Fruit fly (Drosophila melanogaster) whole organism, adult: ENCODE results near the gene mRpS21.

ENCODE experiments used
- CG11617 ChIP-seq: fragments of 200-800 bp; sonication (Bioruptor generic); optimal IDR thresholded peaks from 2 replicates; lab custom pipeline; 2017; ENCODE audit warnings: mild to moderate bottlenecking, missing biosample characterization, missing genetic modification reagents, missing genetic modification characterization
- CG12768 ChIP-seq: fragments of 200-800 bp; sonication (Bioruptor generic); optimal IDR thresholded peaks from 2 replicates; lab custom pipeline; 2017; ENCODE audit warnings: missing biosample characterization, missing genetic modification characterization, mild to moderate bottlenecking, moderate library complexity, missing genetic modification reagents
- CG14711 ChIP-seq: fragments of 200-800 bp; sonication (Bioruptor generic); optimal IDR thresholded peaks from 2 replicates; lab custom pipeline; 2018; ENCODE audit warnings: missing biosample characterization, mild to moderate bottlenecking, missing genetic modification characterization, moderate library complexity
- CG1620 ChIP-seq: fragments of 200-800 bp; sonication (Bioruptor generic); optimal IDR thresholded peaks from 2 replicates; lab custom pipeline; 2016; ENCODE audit warnings: missing biosample characterization, missing genetic modification characterization
- CG33017 ChIP-seq: fragments of 200-800 bp; sonication (Bioruptor generic); optimal IDR thresholded peaks from 2 replicates; lab custom pipeline; 2018; ENCODE audit warnings: missing biosample characterization, mild to moderate bottlenecking, missing genetic modification characterization, moderate library complexity
- CG5204 ChIP-seq: fragments of 200-800 bp; sonication (Bioruptor generic); optimal IDR thresholded peaks from 2 replicates; lab custom pipeline; 2016; ENCODE audit warnings: missing biosample characterization, missing genetic modification characterization
- CG7045 ChIP-seq: fragments of 200-800 bp; sonication (Bioruptor generic); optimal IDR thresholded peaks from 2 replicates; lab custom pipeline; 2017; ENCODE audit warnings: missing biosample characterization, mild to moderate bottlenecking, missing genetic modification characterization
- CG7101 ChIP-seq: fragments of 200-800 bp; sonication (Bioruptor generic); optimal IDR thresholded peaks from 2 replicates; lab custom pipeline; 2018; ENCODE audit warnings: missing biosample characterization, mild to moderate bottlenecking, missing genetic modification characterization, moderate library complexity
- Clk ChIP-seq: fragments of 200-800 bp; sonication (Bioruptor generic); optimal IDR thresholded peaks from 2 replicates; lab custom pipeline; 2017; ENCODE audit warnings: missing biosample characterization, missing genetic modification characterization
- Crg-1 ChIP-seq: fragments of 200-800 bp; sonication (Bioruptor generic); optimal IDR thresholded peaks from 2 replicates; lab custom pipeline; 2016; ENCODE audit warnings: missing biosample characterization, missing genetic modification characterization
- Hr96 ChIP-seq: fragments of 200-800 bp; sonication (Bioruptor generic); optimal IDR thresholded peaks from 2 replicates; lab custom pipeline; 2016; ENCODE audit warnings: missing biosample characterization, missing genetic modification characterization
- Mnt ChIP-seq: fragments of 200-800 bp; sonication (Bioruptor generic); optimal IDR thresholded peaks from 2 replicates; lab custom pipeline; 2016; ENCODE audit warnings: missing biosample characterization, mild to moderate bottlenecking, missing genetic modification characterization
- bab1 ChIP-seq: fragments of 200-800 bp; sonication (Bioruptor generic); optimal IDR thresholded peaks from 3 replicates; lab custom pipeline; 2019; ENCODE audit warnings: missing biosample characterization, mild to moderate bottlenecking, missing genetic modification characterization, moderate library complexity
- cic ChIP-seq: fragments of 200-800 bp; sonication (Bioruptor generic); optimal IDR thresholded peaks from 2 replicates; lab custom pipeline; 2017; ENCODE audit warnings: missing biosample characterization, mild to moderate bottlenecking, missing genetic modification characterization, moderate library complexity
- cnc ChIP-seq, 2 experiments: fragments of >200 bp; optimal IDR thresholded peaks; 2 replicates each; lab custom pipeline; 2017
- kay ChIP-seq: fragments of 200-800 bp; sonication (Bioruptor generic); peaks from one replicate; lab custom pipeline; 2016; ENCODE audit warnings: missing biosample characterization, missing genetic modification characterization, borderline replicate concordance
- ovo ChIP-seq: fragments of 200-800 bp; sonication (Bioruptor generic); optimal IDR thresholded peaks from 2 replicates; lab custom pipeline; 2016; ENCODE audit warnings: missing biosample characterization, missing genetic modification characterization
- pad ChIP-seq: fragments of 200-800 bp; sonication (Bioruptor generic); optimal IDR thresholded peaks from 3 replicates; lab custom pipeline; 2017; ENCODE audit warnings: missing biosample characterization, missing genetic modification characterization, mild to moderate bottlenecking, moderate library complexity, missing genetic modification reagents
- tj ChIP-seq: fragments of 200-800 bp; sonication (Bioruptor generic); optimal IDR thresholded peaks from 3 replicates; lab custom pipeline; 2017; ENCODE audit warnings: missing biosample characterization, mild to moderate bottlenecking, missing genetic modification characterization, moderate library complexity
- toe ChIP-seq: fragments of 200-800 bp; sonication (Bioruptor generic); optimal IDR thresholded peaks from 2 replicates; lab custom pipeline; 2016; ENCODE audit warnings: missing biosample characterization, missing genetic modification characterization

Gene mRpS21

DNA sequence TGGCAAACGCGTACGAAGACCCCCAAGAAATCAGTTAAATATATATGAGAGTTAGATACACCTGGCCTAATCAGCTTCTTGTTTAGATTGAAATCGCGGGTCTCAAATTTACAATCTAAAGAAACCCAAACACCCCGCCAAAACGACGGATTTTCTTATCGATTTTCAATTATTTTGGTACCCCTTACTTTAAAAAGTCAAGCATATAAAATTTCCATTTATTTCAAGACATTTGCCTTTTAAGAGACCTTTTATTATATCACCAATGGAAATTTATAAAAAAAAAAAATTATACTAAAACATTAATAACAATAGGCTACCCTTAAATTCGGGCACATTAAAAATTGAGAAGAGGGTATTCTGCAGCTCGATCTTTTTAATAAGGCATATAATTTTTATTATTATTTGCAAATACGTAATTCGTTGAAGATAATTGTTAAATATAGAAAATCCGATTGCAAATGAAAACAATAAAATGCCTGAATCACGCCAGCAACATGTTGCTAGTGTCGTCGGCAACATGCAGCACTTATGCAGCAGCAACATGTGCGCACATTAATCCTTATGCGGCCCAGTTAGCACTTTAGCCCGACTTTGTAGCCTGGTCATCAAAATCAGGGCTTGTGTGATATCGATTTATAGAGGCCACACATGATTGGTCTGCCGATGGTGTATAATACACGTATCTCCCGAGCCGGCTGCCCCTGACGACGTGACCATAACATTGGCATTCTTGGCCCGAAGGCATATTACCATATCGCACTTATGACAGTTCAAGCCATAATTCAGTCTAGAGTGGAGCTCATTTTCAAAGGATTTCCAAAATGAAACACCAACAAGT lies 9.5 kb downstream of the mRpS21 start, which contains the start of the genes Lip3 and CG34309:
Lip3 (minus strand) TSS at position 65 of the 841 bp plus-strand sequence.
CG34309 (plus strand) TSS at position 791 of the 841 bp plus-strand sequence.
- TF ChIP-seq CG7101 (tag; lab: Kevin White, UChicago): peak; percentile 19
- TF ChIP-seq cic (GFP tag; lab: Kevin White, UChicago): no peak
- TF ChIP-seq kay (GFP tag; lab: Kevin White, UChicago): no peak
- peak; percentile 3 for TF ChIP-seq CG11617 (GFP tag; lab: Kevin White, UChicago)
- no peak for TF ChIP-seq Mnt (GFP tag; lab: Kevin White, UChicago)
- TF ChIP-seq CG14711: no peak
- no peak for TF ChIP-seq tj (GFP tag; lab: Kevin White, UChicago)
- no peak for TF ChIP-seq CG7045 (GFP tag; lab: Kevin White, UChicago)
- TF ChIP-seq pad (GFP tag; lab: Kevin White, UChicago): no peak
- no peak for TF ChIP-seq Clk (GFP tag; lab: Kevin White, UChicago)
- TF ChIP-seq bab1 (GFP tag; lab: Kevin White, UChicago): no peak
- TF ChIP-seq ovo (GFP tag; lab: Kevin White, UChicago): no peak
- no peak for TF ChIP-seq cnc (optimal IDR thresholded peaks at IDR 0.05; lab: Kevin White, UChicago)
- no peak for TF ChIP-seq Hr96 (GFP tag; lab: Kevin White, UChicago)
- TF ChIP-seq Crg-1: no peak
- TF ChIP-seq CG33017 (tag; lab: Kevin White, UChicago): peak; percentile 50

DNA sequence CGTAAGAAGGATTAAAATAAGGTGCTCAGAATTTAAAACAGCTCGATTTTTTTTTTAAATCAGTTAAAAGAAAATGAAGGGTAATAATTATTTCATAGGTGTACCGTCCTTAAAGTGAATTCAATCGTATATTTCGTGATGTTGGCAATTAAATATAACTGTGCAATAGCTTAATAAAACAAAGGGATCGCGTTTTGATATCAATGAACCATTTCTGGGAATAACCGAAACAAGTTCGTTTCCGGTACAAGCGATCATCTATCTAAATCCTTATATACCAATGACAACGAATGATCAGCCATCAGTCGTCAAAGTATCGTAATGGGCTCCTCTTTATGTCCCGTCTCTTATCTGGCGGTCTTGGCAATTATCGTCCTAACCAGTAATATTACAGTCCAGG lies 12.3 kb downstream of the mRpS21 start, which contains the start of gene CheA87a:
CheA87a (plus strand) TSS at position 301 of the 400 bp plus-strand sequence.
- no peak for TF ChIP-seq Hr96 (GFP tag; lab: Kevin White, UChicago)
- no peak for TF ChIP-seq Clk (GFP tag; lab: Kevin White, UChicago)
- no peak for TF ChIP-seq bab1 (GFP tag; lab: Kevin White, UChicago)
- peak; percentile 31 for TF ChIP-seq kay (GFP tag; lab: Kevin White, UChicago)
- no peak for TF ChIP-seq Mnt (GFP tag; lab: Kevin White, UChicago)

dm6 chr3R:13366561-13367518 lies 14.8 kb downstream of the mRpS21 start, which contains the start of gene Elp6:
Gene Elp6, minus strand, starts transcription at chr3R:13366910.
- TF ChIP-seq CG11617 (GFP tag; lab: Kevin White, UChicago): peak; percentile 81
- TF ChIP-seq CG14711: peak; percentile 43
- TF ChIP-seq cnc (optimal IDR thresholded peaks at IDR 0.05; lab: Kevin White, UChicago): no peak
- TF ChIP-seq CG33017 (tag; lab: Kevin White, UChicago): peak; percentile 58
- TF ChIP-seq Mnt (GFP tag; lab: Kevin White, UChicago): no peak
- peak; percentile 70 for TF ChIP-seq Hr96 (GFP tag; lab: Kevin White, UChicago)
- peak; percentile 80 for TF ChIP-seq toe (GFP tag; lab: Kevin White, UChicago)
- TF ChIP-seq CG7045 (GFP tag; lab: Kevin White, UChicago): peak; percentile 62
- peak; percentile 57 for TF ChIP-seq CG7101 (tag; lab: Kevin White, UChicago)
- TF ChIP-seq CG5204 (GFP tag; lab: Kevin White, UChicago): peak; percentile 83
- no peak for TF ChIP-seq kay (GFP tag; lab: Kevin White, UChicago)
- peak; percentile 55 for TF ChIP-seq bab1 (GFP tag; lab: Kevin White, UChicago)
- peak; percentile 57 for TF ChIP-seq CG12768 (GFP tag; lab: Kevin White, UChicago)
- no peak for TF ChIP-seq Clk (GFP tag; lab: Kevin White, UChicago)
- TF ChIP-seq ovo (GFP tag; lab: Kevin White, UChicago): peak; percentile 11
- peak; percentile 52 for TF ChIP-seq pad (GFP tag; lab: Kevin White, UChicago)
- peak; percentile 55 for TF ChIP-seq CG1620 (GFP tag; lab: Kevin White, UChicago)
- no peak for TF ChIP-seq Crg-1
- no peak for TF ChIP-seq cic (GFP tag; lab: Kevin White, UChicago)
- TF ChIP-seq tj (GFP tag; lab: Kevin White, UChicago): peak; percentile 20

- no peak for TF ChIP-seq Clk (GFP tag; lab: Kevin White, UChicago)
- TF ChIP-seq kay (GFP tag; lab: Kevin White, UChicago): peak; percentile 56
- TF ChIP-seq CG11617 (GFP tag; lab: Kevin White, UChicago): no peak
Observed at dm6 chr3R:13365665-13366414, 15.8 kb downstream of the mRpS21 start.
